Worm (Caenorhabditis elegans): Measurements from ENCODE around the gene gmap-3.

DNA sequence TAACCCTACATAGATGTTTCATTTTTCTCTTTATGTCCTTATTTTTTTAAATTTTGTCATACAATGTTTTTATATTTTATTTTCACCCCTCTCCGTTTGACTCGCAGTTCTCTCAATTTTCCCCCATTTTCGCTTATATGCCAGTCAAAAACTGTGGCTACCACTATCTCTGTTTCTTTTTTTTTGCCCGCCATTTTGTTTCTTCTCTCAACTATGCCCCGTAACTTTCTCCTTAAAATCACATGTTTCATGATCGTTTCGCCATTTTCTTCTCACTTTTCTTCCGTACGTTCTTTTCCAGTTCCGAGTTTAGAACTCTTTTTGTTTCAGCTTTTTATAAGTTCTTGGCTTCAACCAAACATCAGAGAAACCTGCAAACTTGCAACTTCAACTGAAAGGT, 33.3 kb downstream of the gmap-3 start, which contains the start of gene pqn-18:
- TF ChIP-seq nhr-77 (tag; optimal IDR thresholded peaks at IDR 0.05) (no peak), mdl-1 (tag; optimal IDR thresholded peaks at IDR 0.05) (no peak), nhr-11 (tag; optimal IDR thresholded peaks at IDR 0.05) (no peak), elt-3 (tag; optimal IDR thresholded peaks at IDR 0.05) (no peak), nhr-76 (tag; optimal IDR thresholded peaks at IDR 0.05) (no peak), unc-62 (GFP tag; optimal IDR thresholded peaks at IDR 0.05) (no peak), ama-1 (optimal IDR thresholded peaks at IDR 0.05) (no peak), ceh-82 (tag; optimal IDR thresholded peaks at IDR 0.05) (no peak), fkh-10 (GFP tag; optimal IDR thresholded peaks at IDR 0.05) (no peak), nhr-25 (tag; optimal IDR thresholded peaks at IDR 0.05) (no peak), lsy-12 (tag; optimal IDR thresholded peaks at IDR 0.05) (no peak), pha-4 (tag; optimal IDR thresholded peaks at IDR 0.05) (peak; percentile 15), ZK546.5 (tag; optimal IDR thresholded peaks at IDR 0.05) (no peak), nhr-12 (tag; optimal IDR thresholded peaks at IDR 0.05) (no peak)
